Worm (Caenorhabditis elegans) whole organism, late embryonic: Measurements from ENCODE around the gene ZK105.5.

Experiments used
- K09A11.1 ChIP-seq: sonication (generic microtip); optimal IDR thresholded peaks from 2 replicates; lab custom pipeline; 2017; ENCODE audit warnings: antibody characterized with exemption, mild to moderate bottlenecking, missing genetic modification characterization, missing compliant biosample characterization; ENCODE audit not compliant: insufficient read depth
- dve-1 ChIP-seq: sonication (generic microtip); optimal IDR thresholded peaks from 2 replicates; lab custom pipeline; 2017; ENCODE audit warnings: antibody characterized with exemption, mild to moderate bottlenecking, missing genetic modification characterization, missing compliant biosample characterization
- elt-2 ChIP-seq: sonication (generic microtip); optimal IDR thresholded peaks from 2 replicates; lab custom pipeline; 2016; ENCODE audit warnings: missing genetic modification reagents, missing genetic modification characterization, missing compliant biosample characterization
- hlh-30 ChIP-seq: sonication (generic microtip); optimal IDR thresholded peaks from 2 replicates; lab custom pipeline; 2017; ENCODE audit warnings: antibody characterized with exemption, missing genetic modification characterization, missing compliant biosample characterization; ENCODE audit not compliant: insufficient read depth
- lin-11 ChIP-seq: fragments of 200-800 bp; sonication (Bioruptor generic); optimal IDR thresholded peaks from 2 replicates; lab custom pipeline; 2018; ENCODE audit warnings: mild to moderate bottlenecking, missing genetic modification characterization, missing compliant biosample characterization
- nhr-11 ChIP-seq: fragments of 150-350 bp; optimal IDR thresholded peaks from 2 replicates; lab custom pipeline; 2014; ENCODE audit warnings: missing biosample characterization, missing genetic modification characterization
- nhr-232 ChIP-seq: sonication (generic microtip); optimal IDR thresholded peaks from 2 replicates; lab custom pipeline; 2016; ENCODE audit warnings: missing genetic modification characterization, missing compliant biosample characterization
- pha-4 ChIP-seq: fragments of 150-350 bp; optimal IDR thresholded peaks from 2 replicates; lab custom pipeline; 2018; ENCODE audit warnings: missing biosample characterization, missing genetic modification reagents, missing genetic modification characterization
- sox-4 ChIP-seq: sonication (generic microtip); optimal IDR thresholded peaks from 2 replicates; lab custom pipeline; 2017; ENCODE audit warnings: mild to moderate bottlenecking, missing genetic modification characterization, inconsistent platforms, missing compliant biosample characterization
- ztf-16 ChIP-seq: sonication (generic microtip); optimal IDR thresholded peaks from 2 replicates; lab custom pipeline; 2017; ENCODE audit warnings: missing genetic modification characterization, missing compliant biosample characterization

DNA sequence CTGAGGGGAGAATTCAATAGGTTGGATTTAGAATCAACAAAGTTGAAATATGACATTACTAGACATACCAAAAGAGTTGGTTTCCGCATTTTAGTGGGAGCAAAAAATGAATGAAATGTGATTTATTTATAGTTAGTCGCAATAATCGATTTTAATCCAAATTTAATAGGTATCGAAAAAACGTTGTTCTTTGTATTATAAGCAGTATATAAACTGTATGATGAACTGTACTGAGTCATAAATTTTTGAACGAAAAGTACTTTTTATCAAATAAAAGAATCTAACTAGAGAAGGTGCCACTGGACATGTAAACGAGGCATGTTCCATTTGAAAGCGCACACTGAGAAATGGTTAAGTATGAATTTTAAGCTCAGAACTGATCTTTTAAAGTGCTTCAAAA, 27.6 kb downstream of the ZK105.5 start, which contains the start of gene C12D5.9:
- no peak for TF ChIP-seq nhr-11 (tag; lab: Kevin White, UChicago)
- no peak for TF ChIP-seq lin-11 (tag; lab: Kevin White, UChicago)
- TF ChIP-seq pha-4: no peak
- TF ChIP-seq sox-4 (tag; lab: Kevin White, UChicago): no peak
- TF ChIP-seq elt-2 (tag; lab: Kevin White, UChicago): no peak
- no peak for TF ChIP-seq K09A11.1 (tag; lab: Kevin White, UChicago)
- TF ChIP-seq dve-1: no peak
- TF ChIP-seq ztf-16 (tag; lab: Kevin White, UChicago): no peak
- TF ChIP-seq nhr-232 (tag; lab: Kevin White, UChicago): no peak
- TF ChIP-seq hlh-30 (tag; lab: Kevin White, UChicago): no peak
